Fruit fly (Drosophila melanogaster) whole organism, embryonic: ENCODE measurements around the gene Mgat4b.
A peak's percentile ranks its signal among the peaks of the same experiment; 100 is the strongest.

Source experiments
- Awh ChIP-seq: fragments of 200-800 bp; sonication (Bioruptor generic); IDR thresholded peaks from 2 replicates; pipeline ENCODE4, ENCODE4 v1.3.6; 2022; ENCODE audit warnings: missing biosample characterization, missing genetic modification characterization
- BEAF-32 ChIP-seq: fragments of 200-800 bp; sonication (Bioruptor generic); optimal IDR thresholded peaks from 3 replicates; lab custom pipeline; 2017; ENCODE audit warnings: missing biosample characterization, missing genetic modification characterization, mild to moderate bottlenecking, moderate library complexity, missing genetic modification reagents
- Blimp-1 ChIP-seq: fragments of 200-800 bp; sonication (Bioruptor generic); optimal IDR thresholded peaks from 3 replicates; lab custom pipeline; 2018; ENCODE audit warnings: missing biosample characterization, missing genetic modification characterization, mild to moderate bottlenecking, moderate library complexity, missing genetic modification reagents
- CG11456 ChIP-seq: fragments of 200-800 bp; sonication (Bioruptor generic); IDR thresholded peaks from 3 replicates; pipeline ENCODE4 v1.3.6; 2022; ENCODE audit warnings: missing biosample characterization, missing genetic modification characterization
- CG12071 ChIP-seq: fragments of 200-800 bp; sonication (Bioruptor generic); optimal IDR thresholded peaks from 3 replicates; lab custom pipeline; 2018; ENCODE audit warnings: missing biosample characterization, mild to moderate bottlenecking, missing genetic modification characterization
- CG14710 ChIP-seq: fragments of 200-800 bp; sonication (Bioruptor generic); optimal IDR thresholded peaks from 3 replicates; lab custom pipeline; 2019; ENCODE audit warnings: missing biosample characterization, mild to moderate bottlenecking, missing genetic modification characterization, moderate library complexity
- CG15269 ChIP-seq: fragments of 200-800 bp; sonication (Bioruptor generic); optimal IDR thresholded peaks from 2 replicates; lab custom pipeline; 2018; ENCODE audit warnings: missing biosample characterization, mild to moderate bottlenecking, missing genetic modification characterization, moderate library complexity
- CG16815 ChIP-seq: fragments of 200-800 bp; sonication (Bioruptor generic); optimal IDR thresholded peaks from 3 replicates; lab custom pipeline; 2017; ENCODE audit warnings: missing biosample characterization, mild to moderate bottlenecking, missing genetic modification characterization
- CG17385 ChIP-seq: fragments of 200-800 bp; sonication (Bioruptor generic); optimal IDR thresholded peaks from 3 replicates; lab custom pipeline; 2018; ENCODE audit warnings: missing biosample characterization, mild to moderate bottlenecking, missing genetic modification characterization
- CG18262 ChIP-seq: fragments of 200-800 bp; optimal IDR thresholded peaks from 3 replicates; lab custom pipeline; 2019; ENCODE audit warnings: missing biosample characterization, mild to moderate bottlenecking, missing genetic modification characterization, moderate library complexity
- CG2120 ChIP-seq: fragments of 200-800 bp; sonication (Bioruptor generic); optimal IDR thresholded peaks from 3 replicates; lab custom pipeline; 2016; ENCODE audit warnings: missing biosample characterization, missing genetic modification characterization
- CG30403 ChIP-seq: fragments of 200-800 bp; sonication (Bioruptor generic); optimal IDR thresholded peaks from 3 replicates; lab custom pipeline; 2016; ENCODE audit warnings: missing biosample characterization, missing genetic modification characterization
- CG31388 ChIP-seq: fragments of 200-800 bp; sonication (Bioruptor generic); optimal IDR thresholded peaks from 2 replicates; lab custom pipeline; 2016; ENCODE audit warnings: missing biosample characterization, missing genetic modification characterization
- CG43689 ChIP-seq: fragments of 200-800 bp; sonication (Bioruptor generic); IDR thresholded peaks from 2 replicates; pipeline ENCODE4 v1.3.6; 2022; ENCODE audit warnings: missing biosample characterization, missing genetic modification characterization
- CG4854 ChIP-seq: fragments of 200-800 bp; sonication (Bioruptor generic); optimal IDR thresholded peaks from 2 replicates; lab custom pipeline; 2016; ENCODE audit warnings: missing biosample characterization, missing genetic modification characterization, inconsistent platforms
- CG5180 ChIP-seq: fragments of 200-800 bp; sonication (Bioruptor generic); optimal IDR thresholded peaks from 3 replicates; lab custom pipeline; 2017; ENCODE audit warnings: missing biosample characterization, missing genetic modification characterization, mild to moderate bottlenecking, moderate library complexity, missing genetic modification reagents
- CG8359 ChIP-seq: fragments of 200-800 bp; sonication (Bioruptor generic); optimal IDR thresholded peaks from 2 replicates; lab custom pipeline; 2017; ENCODE audit warnings: missing biosample characterization, mild to moderate bottlenecking, missing genetic modification characterization, borderline replicate concordance
- CG8924 ChIP-seq: fragments of 200-800 bp; optimal IDR thresholded peaks from 3 replicates; lab custom pipeline; 2019; ENCODE audit warnings: missing biosample characterization, mild to moderate bottlenecking, missing genetic modification characterization, moderate library complexity
- CG9727 ChIP-seq: fragments of 200-800 bp; sonication (Bioruptor generic); optimal IDR thresholded peaks from 3 replicates; lab custom pipeline; 2017; ENCODE audit warnings: missing biosample characterization, mild to moderate bottlenecking, missing genetic modification characterization
- CG9932 ChIP-seq: fragments of 200-800 bp; sonication (Bioruptor generic); IDR thresholded peaks from 2 replicates; pipeline ENCODE4 v1.3.6; 2022; ENCODE audit warnings: missing biosample characterization, missing genetic modification characterization
- Dp ChIP-seq: fragments of 200-800 bp; sonication (Bioruptor generic); optimal IDR thresholded peaks from 2 replicates; lab custom pipeline; 2018; ENCODE audit warnings: missing biosample characterization, mild to moderate bottlenecking, missing genetic modification characterization, moderate library complexity
- ERR ChIP-seq: fragments of 200-800 bp; sonication (Bioruptor generic); optimal IDR thresholded peaks from 2 replicates; lab custom pipeline; 2016; ENCODE audit warnings: missing biosample characterization, missing genetic modification characterization
- HLH4C ChIP-seq: fragments of 200-800 bp; sonication (Bioruptor generic); IDR thresholded peaks from 3 replicates; pipeline ENCODE4 v1.3.6; 2022; ENCODE audit warnings: missing biosample characterization, missing genetic modification characterization; ENCODE audit not compliant: partially characterized antibody
- HmgZ ChIP-seq: fragments of 200-800 bp; sonication (Bioruptor generic); optimal IDR thresholded peaks from 2 replicates; lab custom pipeline; 2018; ENCODE audit warnings: missing biosample characterization, mild to moderate bottlenecking, missing genetic modification characterization
- Hr78 ChIP-seq, 2 experiments: fragments of 200-800 bp in 1 of 2; fragments of >200 bp in 1 of 2; sonication (Bioruptor generic) in 1 of 2; optimal IDR thresholded peaks; 2 replicates each; lab custom pipeline; 2017 to 2019; ENCODE audit warnings: missing biosample characterization in 2 of 2, missing genetic modification characterization in 2 of 2, mild to moderate bottlenecking in 1 of 2, moderate library complexity in 1 of 2
- Lim3 ChIP-seq: fragments of 200-800 bp; sonication (Bioruptor generic); IDR thresholded peaks from 2 replicates; pipeline ENCODE4 v1.3.6; 2022; ENCODE audit warnings: missing biosample characterization, missing genetic modification characterization
- Neu2 ChIP-seq: fragments of 200-800 bp; sonication (Bioruptor generic); optimal IDR thresholded peaks from 3 replicates; lab custom pipeline; 2016; ENCODE audit warnings: missing biosample characterization, missing genetic modification characterization, borderline replicate concordance
- Oaz ChIP-seq: fragments of 200-800 bp; sonication (Bioruptor generic); IDR thresholded peaks from 2 replicates; pipeline ENCODE4 v1.3.6; 2022; ENCODE audit warnings: missing biosample characterization, missing genetic modification characterization
- Opbp ChIP-seq: fragments of 200-800 bp; sonication (Bioruptor generic); IDR thresholded peaks from 3 replicates; pipeline ENCODE4 v1.3.6; 2022; ENCODE audit warnings: missing biosample characterization, missing genetic modification characterization; ENCODE audit not compliant: partially characterized antibody
- Sox102F ChIP-seq: fragments of 200-800 bp; sonication (Bioruptor generic); optimal IDR thresholded peaks from 2 replicates; lab custom pipeline; 2018; ENCODE audit warnings: missing biosample characterization, mild to moderate bottlenecking, missing genetic modification characterization, moderate library complexity
- Tbp ChIP-seq: fragments of >200 bp; optimal IDR thresholded peaks from 2 replicates; lab custom pipeline; 2018; ENCODE audit warnings: missing biosample characterization, missing genetic modification characterization
- Trl ChIP-seq, 3 experiments: fragments of >200 bp in 2 of 3; fragments of 200-800 bp in 1 of 3; sonication (Bioruptor generic) in 1 of 3; optimal IDR thresholded peaks; 2 replicates in 1 of 3; 3 replicates in 2 of 3; lab custom pipeline; 2016 to 2017; ENCODE audit warnings: missing biosample characterization in 1 of 3, missing genetic modification characterization in 1 of 3
- Xbp1 ChIP-seq: fragments of 200-800 bp; sonication (Bioruptor generic); optimal IDR thresholded peaks from 3 replicates; lab custom pipeline; 2016; ENCODE audit warnings: missing biosample characterization, mild to moderate bottlenecking, missing genetic modification characterization
- cato ChIP-seq: fragments of 200-800 bp; sonication (Bioruptor generic); optimal IDR thresholded peaks from 2 replicates; lab custom pipeline; 2016; ENCODE audit warnings: missing biosample characterization, missing genetic modification characterization, borderline replicate concordance
- emc ChIP-seq: fragments of 200-800 bp; sonication (Bioruptor generic); optimal IDR thresholded peaks from 2 replicates; lab custom pipeline; 2016; ENCODE audit warnings: missing biosample characterization, missing genetic modification characterization
- ems ChIP-seq: fragments of 200-800 bp; sonication (Bioruptor generic); optimal IDR thresholded peaks from 3 replicates; lab custom pipeline; 2016; ENCODE audit warnings: missing biosample characterization, missing genetic modification characterization
- gem ChIP-seq: fragments of 200-800 bp; sonication (Bioruptor generic); optimal IDR thresholded peaks from 2 replicates; lab custom pipeline; 2019; ENCODE audit warnings: missing biosample characterization, mild to moderate bottlenecking, missing genetic modification characterization, moderate library complexity
- gsb-n ChIP-seq: fragments of 200-800 bp; sonication (Bioruptor generic); optimal IDR thresholded peaks from 3 replicates; lab custom pipeline; 2018; ENCODE audit warnings: missing biosample characterization, mild to moderate bottlenecking, missing genetic modification characterization
- lilli ChIP-seq: fragments of 200-800 bp; sonication (Bioruptor generic); optimal IDR thresholded peaks from 3 replicates; lab custom pipeline; 2016; ENCODE audit warnings: missing biosample characterization, missing genetic modification characterization
- luna ChIP-seq: fragments of 200-800 bp; sonication (Bioruptor generic); optimal IDR thresholded peaks from 2 replicates; lab custom pipeline; 2016; ENCODE audit warnings: missing biosample characterization, missing genetic modification characterization
- odd ChIP-seq: fragments of 200-800 bp; sonication (Bioruptor generic); optimal IDR thresholded peaks from 2 replicates; lab custom pipeline; 2017; ENCODE audit warnings: missing biosample characterization, mild to moderate bottlenecking, missing genetic modification characterization
- p53 ChIP-seq: fragments of 200-800 bp; sonication (Bioruptor generic); optimal IDR thresholded peaks from 2 replicates; lab custom pipeline; 2016; ENCODE audit warnings: missing biosample characterization, missing genetic modification characterization
- phol ChIP-seq: fragments of 200-800 bp; sonication (Bioruptor generic); optimal IDR thresholded peaks from 3 replicates; lab custom pipeline; 2018; ENCODE audit warnings: missing biosample characterization, mild to moderate bottlenecking, missing genetic modification characterization, moderate library complexity
- sna ChIP-seq: fragments of 200-800 bp; sonication (Bioruptor generic); IDR thresholded peaks from 2 replicates; pipeline ENCODE4 v1.3.6; 2022; ENCODE audit warnings: missing biosample characterization, missing genetic modification characterization; ENCODE audit not compliant: partially characterized antibody
- ttk ChIP-seq: fragments of 200-800 bp; sonication (Bioruptor generic); IDR thresholded peaks from 2 replicates; pipeline ENCODE4 v2.1.2; 2022; ENCODE audit warnings: missing biosample characterization, missing genetic modification characterization
- tup ChIP-seq: fragments of 200-800 bp; sonication (Bioruptor generic); optimal IDR thresholded peaks from 2 replicates; lab custom pipeline; 2016; ENCODE audit warnings: missing biosample characterization, mild to moderate bottlenecking, missing genetic modification characterization, moderate library complexity
- unpg ChIP-seq: fragments of 200-800 bp; sonication (Bioruptor generic); optimal IDR thresholded peaks from 3 replicates; lab custom pipeline; 2018; ENCODE audit warnings: missing biosample characterization, mild to moderate bottlenecking, missing genetic modification characterization, moderate library complexity
- usp ChIP-seq: fragments of >200 bp; optimal IDR thresholded peaks from 2 replicates; lab custom pipeline; 2017; ENCODE audit warnings: missing biosample characterization, missing genetic modification characterization

The Mgat4b gene

DNA sequence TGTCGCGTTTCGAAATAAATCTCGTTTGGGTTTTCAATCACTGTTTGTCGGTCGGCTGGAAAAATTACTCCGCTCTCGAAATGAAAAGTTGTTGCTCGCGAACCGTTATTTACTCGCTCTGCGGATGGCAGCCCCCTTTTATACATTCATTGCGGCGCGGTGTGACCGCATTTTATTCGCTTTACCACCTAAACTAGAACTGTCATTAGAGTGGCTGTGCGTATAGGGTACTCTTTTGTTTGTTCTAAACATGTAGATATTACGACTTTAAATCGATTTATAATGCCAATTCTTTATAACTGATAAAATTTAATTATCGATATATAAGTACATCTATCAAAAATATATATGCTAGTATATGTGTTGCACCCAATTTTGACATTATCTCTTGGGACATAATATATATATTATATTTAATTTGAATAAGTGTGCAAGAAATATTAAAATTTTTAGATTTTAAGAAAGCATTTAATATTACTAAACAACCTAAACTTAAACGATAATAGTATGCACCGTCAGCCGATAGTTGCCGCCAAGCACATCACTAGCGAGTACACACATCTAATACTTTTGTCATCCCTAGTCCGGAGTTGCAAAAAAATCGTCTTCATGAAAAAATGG is 17.3 kb upstream of the Mgat4b start, which contains the start of the genes bmm and Tdrd3 (continued):
- peak in 1 of 2 experiments; percentile 42 for TF ChIP-seq Trl (optimal IDR thresholded peaks at IDR 0.05; lab: Kevin White, UChicago)
- TF ChIP-seq Trl (GFP tag; optimal IDR thresholded peaks at IDR 0.05; lab: Kevin White, UChicago): peak; percentile 13
- TF ChIP-seq sna (GFP tag; lab: Robert Waterston, UW): peak; percentile 87
- TF ChIP-seq CG4854: peak; percentile 24
- TF ChIP-seq usp (GFP tag; lab: Kevin White, UChicago): no peak
- peak; percentile 93 for TF ChIP-seq BEAF-32 (GFP tag; lab: Kevin White, UChicago)
- TF ChIP-seq CG17385 (GFP tag; lab: Kevin White, UChicago): peak; percentile 73
- no peak for TF ChIP-seq Neu2 (GFP tag; lab: Kevin White, UChicago)
- peak; percentile 77 for TF ChIP-seq Blimp-1 (GFP tag; lab: Kevin White, UChicago)
- TF ChIP-seq emc (GFP tag; lab: Kevin White, UChicago): no peak
- TF ChIP-seq Hr78 (GFP tag; optimal IDR thresholded peaks at IDR 0.05; lab: Kevin White, UChicago): no peak
- peak; percentile 83 for TF ChIP-seq lilli (GFP tag; lab: Kevin White, UChicago)
- no peak for TF ChIP-seq p53
- peak; percentile 96 for TF ChIP-seq CG9932 (GFP tag; lab: Robert Waterston, UW)
- peak; percentile 90 for TF ChIP-seq Xbp1 (GFP tag; lab: Kevin White, UChicago)
- peak; percentile 45 for TF ChIP-seq CG5180 (GFP tag; lab: Kevin White, UChicago)
- peak; percentile 54 for TF ChIP-seq luna (GFP tag; lab: Kevin White, UChicago)
- no peak for TF ChIP-seq Tbp (GFP tag; lab: Kevin White, UChicago)
- TF ChIP-seq ttk (GFP tag; lab: Robert Waterston, UW): peak; percentile 61; the same call in 1 of the 2 replicates
- no peak for TF ChIP-seq CG43689 (GFP tag; lab: Robert Waterston, UW)
- TF ChIP-seq tup (GFP tag; lab: Kevin White, UChicago): peak; percentile 51
- peak; percentile 73 for TF ChIP-seq HmgZ (tag; lab: Kevin White, UChicago)
- TF ChIP-seq gsb-n (tag; lab: Kevin White, UChicago): peak; percentile 68
- no peak for TF ChIP-seq CG8359 (GFP tag; lab: Kevin White, UChicago)
- peak; percentile 85 for TF ChIP-seq CG15269
- TF ChIP-seq ems: no peak
- TF ChIP-seq CG11456 (GFP tag; lab: Robert Waterston, UW): peak; percentile 91
- peak; percentile 89 for TF ChIP-seq phol
- no peak for TF ChIP-seq CG12071 (GFP tag; lab: Kevin White, UChicago)
- TF ChIP-seq Lim3 (GFP tag; lab: Robert Waterston, UW): no peak
- peak; percentile 83 for TF ChIP-seq Sox102F
- TF ChIP-seq CG2120 (GFP tag; lab: Kevin White, UChicago): peak; percentile 84
- peak; percentile 64 for TF ChIP-seq Oaz (GFP tag; lab: Robert Waterston, UW)
- TF ChIP-seq CG8924 (tag; lab: Kevin White, UChicago): peak; percentile 94
- peak; percentile 57 for TF ChIP-seq odd (GFP tag; lab: Kevin White, UChicago)
- TF ChIP-seq Opbp: peak; percentile 89
- peak; percentile 64 for TF ChIP-seq cato (GFP tag; lab: Kevin White, UChicago)
- peak; percentile 82 for TF ChIP-seq HLH4C (GFP tag; lab: Robert Waterston, UW)
- peak; percentile 95 for TF ChIP-seq CG14710
- TF ChIP-seq CG16815 (GFP tag; lab: Kevin White, UChicago): peak; percentile 78
- TF ChIP-seq Awh (GFP tag; lab: Robert Waterston, UW): peak; percentile 31; the same call in 1 of the 2 replicates
- TF ChIP-seq ERR (GFP tag; lab: Kevin White, UChicago): no peak
- peak; percentile 30 for TF ChIP-seq CG31388 (GFP tag; lab: Kevin White, UChicago)
- TF ChIP-seq CG9727 (GFP tag; lab: Kevin White, UChicago): peak; percentile 84
- TF ChIP-seq Dp (GFP tag; lab: Kevin White, UChicago): peak; percentile 9
- TF ChIP-seq unpg (GFP tag; lab: Kevin White, UChicago): peak; percentile 80
- peak; percentile 91 for TF ChIP-seq gem (tag; lab: Kevin White, UChicago)
- peak; percentile 89 for TF ChIP-seq CG30403
- TF ChIP-seq CG18262 (tag; lab: Kevin White, UChicago): peak; percentile 88
